Worm (Caenorhabditis elegans) whole organism, L3 larva: ENCODE results near the gene hot-6.

Source experiments
- ama-1 ChIP-seq: fragments of 150-350 bp; optimal IDR thresholded peaks from 2 replicates; lab custom pipeline; 2018
- fkh-10 ChIP-seq: sonication (generic microtip); optimal IDR thresholded peaks from 2 replicates; lab custom pipeline; 2017; ENCODE audit warnings: missing biosample characterization, missing genetic modification reagents, missing genetic modification characterization
- fos-1 ChIP-seq: fragments of 150-350 bp; optimal IDR thresholded peaks from 2 replicates; lab custom pipeline; 2014; ENCODE audit warnings: missing biosample characterization, missing genetic modification characterization
- nhr-237 ChIP-seq: fragments of 150-350 bp; optimal IDR thresholded peaks from 2 replicates; lab custom pipeline; 2014; ENCODE audit warnings: missing biosample characterization, missing genetic modification characterization
- nhr-25 ChIP-seq: sonication (generic microtip); optimal IDR thresholded peaks from 2 replicates; lab custom pipeline; 2017; ENCODE audit warnings: missing biosample characterization, missing genetic modification characterization
- unc-62 ChIP-seq: fragments of 150-350 bp; sonication (generic microtip); optimal IDR thresholded peaks from 4 replicates; lab custom pipeline; 2014; ENCODE audit warnings: missing biosample characterization, missing genetic modification reagents, missing genetic modification characterization

- TF ChIP-seq fos-1 (tag; lab: Kevin White, UChicago): no peak
- TF ChIP-seq nhr-237 (tag; lab: Kevin White, UChicago): no peak
- no peak for TF ChIP-seq unc-62 (GFP tag; lab: Kevin White, UChicago)
- no peak for TF ChIP-seq nhr-25 (tag; lab: Kevin White, UChicago)
- TF ChIP-seq fkh-10 (GFP tag; lab: Kevin White, UChicago): no peak
- no peak for TF ChIP-seq ama-1 (lab: Kevin White, UChicago)
Observed at ce11 chrV:11027740-11028139, 5.0 kb upstream of the hot-6 start.
